Fruit fly (Drosophila melanogaster): ENCODE results near the gene Gug.

Gug gene

DNA sequence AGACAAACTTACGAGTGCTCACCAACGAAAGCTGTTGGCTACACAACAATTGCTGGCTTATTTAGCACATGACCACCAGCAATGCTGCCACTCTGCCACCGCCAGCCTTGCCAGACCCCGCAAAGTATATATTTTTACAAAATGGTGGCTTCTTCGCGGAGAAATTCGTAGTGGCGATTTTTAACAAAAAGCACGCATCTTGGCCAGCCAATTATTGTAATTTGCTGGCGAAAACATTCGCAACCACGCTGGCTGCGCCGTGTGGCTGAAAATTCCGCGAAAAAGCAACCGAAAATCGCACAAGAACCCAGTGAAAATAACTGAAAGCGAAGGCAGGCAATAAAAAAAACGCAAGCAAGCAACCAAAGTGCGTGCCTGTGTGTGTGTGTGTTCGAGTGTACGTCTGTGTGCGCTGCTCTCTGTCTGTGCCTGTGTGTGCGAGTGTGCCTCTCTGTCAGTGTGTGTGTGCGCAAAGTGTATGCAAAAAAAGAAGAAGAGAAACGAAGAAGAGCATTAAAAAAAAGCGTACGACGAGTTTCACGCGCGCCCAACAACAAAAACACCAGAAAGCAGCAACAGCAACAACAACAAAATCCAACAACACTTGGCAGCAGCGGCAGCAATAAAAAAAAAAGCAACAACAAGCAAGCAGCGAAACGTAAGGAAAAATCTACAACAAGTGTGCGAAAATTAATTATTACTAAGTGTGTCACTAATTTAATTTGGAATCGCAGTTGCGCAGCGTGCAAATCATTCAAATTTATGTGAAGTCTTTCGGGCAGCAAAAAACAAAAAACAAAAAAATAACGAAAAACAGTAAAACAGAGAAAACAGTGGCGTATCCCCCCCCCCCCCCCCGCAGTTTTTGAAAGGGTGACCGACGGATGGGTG is at the start of gene Gug (continued):
- no peak for TF ChIP-seq gem (tag; optimal IDR thresholded peaks at IDR 0.05)
- TF ChIP-seq CG8944 (GFP tag; optimal IDR thresholded peaks at IDR 0.05) = no peak
- TF ChIP-seq CG5245 (GFP tag; optimal IDR thresholded peaks at IDR 0.05) = no peak
- TF ChIP-seq gfzf (GFP tag; optimal IDR thresholded peaks at IDR 0.05) = peak; percentile 90
- TF ChIP-seq CG3847 (GFP tag; IDR thresholded peaks at IDR 0.05) = peak; percentile 57
- TF ChIP-seq inv (GFP tag; IDR thresholded peaks at IDR 0.05; ENCODE audit: partially characterized antibody) = no peak
- TF ChIP-seq Bgb (GFP tag; IDR thresholded peaks at IDR 0.05; ENCODE audit: partially characterized antibody) = peak; percentile 25; the same call in 1 of the 2 replicates
- no peak for TF ChIP-seq CG31388 (GFP tag; optimal IDR thresholded peaks at IDR 0.05)
- TF ChIP-seq CG4854 (GFP tag; optimal IDR thresholded peaks at IDR 0.05) = no peak
- TF ChIP-seq Sox102F (GFP tag; optimal IDR thresholded peaks at IDR 0.05) = no peak
- peak; percentile 4 for TF ChIP-seq grau (tag; optimal IDR thresholded peaks at IDR 0.05)
- no peak for TF ChIP-seq sug (tag; optimal IDR thresholded peaks at IDR 0.05)
- TF ChIP-seq CG12299 (tag; optimal IDR thresholded peaks at IDR 0.05) = peak; percentile 51
- TF ChIP-seq CG6689 (GFP tag; IDR thresholded peaks at IDR 0.05) = no peak
- no peak for TF ChIP-seq CG15011 (GFP tag; optimal IDR thresholded peaks at IDR 0.05)
- TF ChIP-seq ttk (GFP tag; IDR thresholded peaks at IDR 0.05) = no peak
- TF ChIP-seq Ptx1 (GFP tag; IDR thresholded peaks at IDR 0.05) = no peak
- no peak for TF ChIP-seq D19B (GFP tag; optimal IDR thresholded peaks at IDR 0.05)
- TF ChIP-seq tup (GFP tag; optimal IDR thresholded peaks at IDR 0.05) = no peak
- TF ChIP-seq CG4424 (GFP tag; optimal IDR thresholded peaks at IDR 0.05) = no peak
- no peak for TF ChIP-seq eve (GFP tag; optimal IDR thresholded peaks at IDR 0.05)
- TF ChIP-seq ind (GFP tag; optimal IDR thresholded peaks at IDR 0.05) = no peak
- no peak for TF ChIP-seq CG13775 (GFP tag; optimal IDR thresholded peaks at IDR 0.05)
- TF ChIP-seq prd (optimal IDR thresholded peaks at IDR 0.05) = no peak
- 0 out of 3 replicates have a peak, but pooled peaks have one; percentile 9 for TF ChIP-seq prd (GFP tag; IDR thresholded peaks at IDR 0.05)
- no peak for TF ChIP-seq lab (GFP tag; optimal IDR thresholded peaks at IDR 0.05)
- no peak for TF ChIP-seq grn (GFP tag; optimal IDR thresholded peaks at IDR 0.05)
- TF ChIP-seq Abd-B (GFP tag; optimal IDR thresholded peaks at IDR 0.05) = peak; percentile 79
- no peak for TF ChIP-seq CG7745 (tag; optimal IDR thresholded peaks at IDR 0.05)
- peak; percentile 20 for TF ChIP-seq repo (GFP tag; optimal IDR thresholded peaks at IDR 0.05)
- TF ChIP-seq fru (optimal IDR thresholded peaks at IDR 0.05) = no peak
- TF ChIP-seq dati (GFP tag; IDR thresholded peaks at IDR 0.05) = 0 out of 2 replicates have a peak, but pooled peaks have one; percentile 25
- TF ChIP-seq CG12659 (GFP tag; optimal IDR thresholded peaks at IDR 0.05) = peak; percentile 89
- no peak for TF ChIP-seq H2.0 (GFP tag; IDR thresholded peaks at IDR 0.05)
- TF ChIP-seq CG31365 (tag; optimal IDR thresholded peaks at IDR 0.05) = no peak
- TF ChIP-seq Tbp (GFP tag; optimal IDR thresholded peaks at IDR 0.05) = no peak
- peak; percentile 27 for TF ChIP-seq CG2712 (tag; optimal IDR thresholded peaks at IDR 0.05)
- no peak for TF ChIP-seq HLH4C (GFP tag; IDR thresholded peaks at IDR 0.05; ENCODE audit: partially characterized antibody)
- peak; percentile 99 for TF ChIP-seq cg (GFP tag; optimal IDR thresholded peaks at IDR 0.05)
- TF ChIP-seq Dip2 (GFP tag; IDR thresholded peaks at IDR 0.05) = no peak
- TF ChIP-seq BtbVII (GFP tag; optimal IDR thresholded peaks at IDR 0.05) = no peak
- TF ChIP-seq tll (GFP tag; optimal IDR thresholded peaks at IDR 0.05) = no peak
- TF ChIP-seq Hsf (GFP tag; optimal IDR thresholded peaks at IDR 0.05) = no peak
- no peak for TF ChIP-seq odd (GFP tag; optimal IDR thresholded peaks at IDR 0.05)
- TF ChIP-seq wor (GFP tag; IDR thresholded peaks at IDR 0.05) = no peak
- TF ChIP-seq CG11695 (GFP tag; IDR thresholded peaks at IDR 0.05) = no peak
- no peak for TF ChIP-seq psq (GFP tag; optimal IDR thresholded peaks at IDR 0.05)
- TF ChIP-seq Adf1 (GFP tag; IDR thresholded peaks at IDR 0.05) = peak; percentile 62
- peak; percentile 64 for TF ChIP-seq sens (GFP tag)
- no peak for TF ChIP-seq yki (optimal IDR thresholded peaks at IDR 0.05)

Measured in whole organism, embryonic.